Worm (Caenorhabditis elegans) whole organism, L4 larva: Measurements from ENCODE around the gene F07C3.16.
A peak's percentile ranks its signal among the peaks of the same experiment; 100 is the strongest.

ENCODE experiments used
- F10B5.3 ChIP-seq: sonication (generic microtip); optimal IDR thresholded peaks from 2 replicates; lab custom pipeline; 2016; ENCODE audit warnings: mild to moderate bottlenecking, missing genetic modification characterization, missing compliant biosample characterization
- F37D6.2 ChIP-seq: sonication (generic microtip); optimal IDR thresholded peaks from 2 replicates; lab custom pipeline; 2016; ENCODE audit warnings: mild to moderate bottlenecking, missing genetic modification characterization, missing compliant biosample characterization
- F49E8.2 ChIP-seq: sonication (generic microtip); optimal IDR thresholded peaks from 2 replicates; lab custom pipeline; 2016; ENCODE audit warnings: missing compliant biosample characterization, mild to moderate bottlenecking, missing genetic modification characterization, borderline replicate concordance
- T20F7.1 ChIP-seq: fragments of 200-800 bp; sonication (Bioruptor generic); optimal IDR thresholded peaks from 2 replicates; lab custom pipeline; 2018; ENCODE audit warnings: mild to moderate bottlenecking, missing genetic modification characterization, missing compliant biosample characterization
- Y48G9A.11 ChIP-seq: fragments of 200-800 bp; sonication (Bioruptor generic); IDR thresholded peaks from 2 replicates; pipeline ENCODE4 v1.3.6; 2022; ENCODE audit warnings: missing genetic modification reagents, missing genetic modification characterization, missing compliant biosample characterization
- Y5F2A.4 ChIP-seq: fragments of 200-800 bp; sonication (Bioruptor generic); optimal IDR thresholded peaks from 2 replicates; lab custom pipeline; 2018; ENCODE audit warnings: mild to moderate bottlenecking, missing genetic modification characterization, missing compliant biosample characterization
- ZK337.2 ChIP-seq: fragments of 200-800 bp; sonication (Bioruptor generic); IDR thresholded peaks from 2 replicates; pipeline ENCODE4 v1.3.6; 2022; ENCODE audit warnings: missing genetic modification reagents, missing genetic modification characterization, missing compliant biosample characterization
- ZK546.5 ChIP-seq, 2 experiments: sonication (generic microtip); optimal IDR thresholded peaks; 2 replicates each; lab custom pipeline; 2017; ENCODE audit warnings: missing biosample characterization in 2 of 2, missing genetic modification characterization in 2 of 2
- aha-1 ChIP-seq: fragments of 150-350 bp; peaks from one replicate; lab custom pipeline; 2014; ENCODE audit warnings: missing biosample characterization, missing genetic modification characterization
- arid-1 ChIP-seq: fragments of 200-800 bp; sonication (Bioruptor generic); conservative IDR thresholded peaks from 2 replicates; pipeline ENCODE4 v1.3.6; 2022; ENCODE audit warnings: missing genetic modification reagents, missing genetic modification characterization, missing compliant biosample characterization
- ceh-32 ChIP-seq: sonication (generic microtip); optimal IDR thresholded peaks from 2 replicates; lab custom pipeline; 2016; ENCODE audit warnings: mild to moderate bottlenecking, missing genetic modification characterization, missing compliant biosample characterization; ENCODE audit not compliant: poor library complexity
- ceh-82 ChIP-seq: sonication (generic microtip); optimal IDR thresholded peaks from 2 replicates; lab custom pipeline; 2017; ENCODE audit warnings: missing biosample characterization, missing genetic modification characterization
- ces-1 ChIP-seq: fragments of 150-350 bp; sonication (generic microtip); optimal IDR thresholded peaks from 4 replicates; lab custom pipeline; 2014; ENCODE audit warnings: missing biosample characterization, missing genetic modification reagents, missing genetic modification characterization
- ctbp-1 ChIP-seq: fragments of 200-800 bp; sonication (Bioruptor generic); IDR thresholded peaks from 2 replicates; pipeline ENCODE4 v1.3.6; 2022; ENCODE audit warnings: missing genetic modification reagents, missing genetic modification characterization, missing compliant biosample characterization
- daf-16 ChIP-seq, 3 experiments: sonication (generic microtip); optimal IDR thresholded peaks; 2 replicates each; lab custom pipeline; 2016 to 2017; ENCODE audit warnings: missing genetic modification characterization in 3 of 3, missing genetic modification reagents in 3 of 3, mild to moderate bottlenecking in 2 of 3, missing compliant biosample characterization in 2 of 3, missing biosample characterization in 1 of 3, moderate library complexity in 1 of 3
- daf-19 ChIP-seq: fragments of 200-800 bp; sonication (Bioruptor generic); conservative IDR thresholded peaks from 2 replicates; pipeline ENCODE4 v1.3.6; 2022; ENCODE audit warnings: missing genetic modification characterization, missing compliant biosample characterization
- dmd-6 ChIP-seq: fragments of 200-800 bp; sonication (Bioruptor generic); IDR thresholded peaks from 2 replicates; pipeline ENCODE4 v1.3.6; 2022; ENCODE audit warnings: missing genetic modification reagents, missing genetic modification characterization, missing compliant biosample characterization
- dpl-1 ChIP-seq: fragments of 150-350 bp; optimal IDR thresholded peaks from 2 replicates; lab custom pipeline; 2014; ENCODE audit warnings: missing biosample characterization, missing genetic modification reagents, missing genetic modification characterization
- dve-1 ChIP-seq: sonication (generic microtip); optimal IDR thresholded peaks from 2 replicates; lab custom pipeline; 2017; ENCODE audit warnings: antibody characterized with exemption, mild to moderate bottlenecking, missing genetic modification characterization, missing compliant biosample characterization; ENCODE audit not compliant: insufficient read depth
- egl-27 ChIP-seq: sonication (generic microtip); optimal IDR thresholded peaks from 3 replicates; lab custom pipeline; 2017; ENCODE audit warnings: missing biosample characterization, missing genetic modification reagents, missing genetic modification characterization
- egl-43 ChIP-seq: fragments of 200-800 bp; sonication (Bioruptor generic); IDR thresholded peaks from 2 replicates; pipeline ENCODE4 v1.3.6; 2022; ENCODE audit warnings: missing genetic modification reagents, missing genetic modification characterization, missing compliant biosample characterization
- fkh-10 ChIP-seq: fragments of 150-350 bp; optimal IDR thresholded peaks from 2 replicates; lab custom pipeline; 2014; ENCODE audit warnings: missing biosample characterization, missing genetic modification reagents, missing genetic modification characterization
- hmg-1.1 ChIP-seq: fragments of 200-800 bp; sonication (Bioruptor generic); IDR thresholded peaks from 2 replicates; pipeline ENCODE4 v1.3.6; 2022; ENCODE audit warnings: missing genetic modification reagents, missing genetic modification characterization, missing compliant biosample characterization
- lim-7 ChIP-seq: fragments of 200-800 bp; sonication (Bioruptor generic); IDR thresholded peaks from 2 replicates; pipeline ENCODE4 v1.3.6; 2022; ENCODE audit warnings: missing genetic modification characterization, missing compliant biosample characterization
- lin-13 ChIP-seq: fragments of 150-350 bp; optimal IDR thresholded peaks from 2 replicates; lab custom pipeline; 2014; ENCODE audit warnings: missing biosample characterization, missing genetic modification reagents, missing genetic modification characterization
- lin-39 ChIP-seq: fragments of 150-350 bp; optimal IDR thresholded peaks from 2 replicates; lab custom pipeline; 2014; ENCODE audit warnings: missing biosample characterization, missing genetic modification reagents, missing genetic modification characterization
- lir-3 ChIP-seq: sonication (generic microtip); optimal IDR thresholded peaks from 2 replicates; lab custom pipeline; 2016; ENCODE audit warnings: mild to moderate bottlenecking, missing genetic modification characterization, missing compliant biosample characterization
- lsy-2 ChIP-seq, 2 experiments: fragments of 150-350 bp in 1 of 2; sonication (generic microtip) in 1 of 2; optimal IDR thresholded peaks; 2 replicates each; lab custom pipeline; 2014 to 2017; ENCODE audit warnings: missing biosample characterization in 2 of 2, missing genetic modification characterization in 2 of 2
- madf-9 ChIP-seq: fragments of 200-800 bp; sonication (Bioruptor generic); conservative IDR thresholded peaks from 2 replicates; pipeline ENCODE4 v1.3.6; 2022; ENCODE audit warnings: missing genetic modification reagents, missing genetic modification characterization, missing compliant biosample characterization
- mdl-1 ChIP-seq, 2 experiments: fragments of 150-350 bp in 1 of 2; sonication (generic microtip) in 1 of 2; optimal IDR thresholded peaks; 2 replicates each; lab custom pipeline; 2014 to 2017; ENCODE audit warnings: missing biosample characterization in 2 of 2, missing genetic modification characterization in 2 of 2
- mes-2 ChIP-seq: sonication (generic microtip); optimal IDR thresholded peaks from 2 replicates; lab custom pipeline; 2016; ENCODE audit warnings: missing genotype, mild to moderate bottlenecking, missing genetic modification characterization, missing compliant biosample characterization; ENCODE audit not compliant: poor library complexity, severe bottlenecking
- mxl-2 ChIP-seq: fragments of 200-800 bp; sonication (Bioruptor generic); conservative IDR thresholded peaks from 2 replicates; pipeline ENCODE4 v1.3.6; 2022; ENCODE audit warnings: missing genetic modification reagents, missing genetic modification characterization, missing compliant biosample characterization
- mxl-3 ChIP-seq: fragments of 200-800 bp; sonication (Bioruptor generic); optimal IDR thresholded peaks from 2 replicates; lab custom pipeline; 2018; ENCODE audit warnings: mild to moderate bottlenecking, missing genetic modification characterization, missing compliant biosample characterization
- nhr-10 ChIP-seq: fragments of 150-350 bp; optimal IDR thresholded peaks from 2 replicates; lab custom pipeline; 2014; ENCODE audit warnings: missing biosample characterization, missing genetic modification characterization
- nhr-11 ChIP-seq: fragments of 150-350 bp; optimal IDR thresholded peaks from 2 replicates; lab custom pipeline; 2014; ENCODE audit warnings: missing biosample characterization, missing genetic modification characterization
- nhr-25 ChIP-seq: sonication (generic microtip); optimal IDR thresholded peaks from 2 replicates; lab custom pipeline; 2017; ENCODE audit warnings: missing genetic modification characterization, mild to moderate bottlenecking, missing compliant biosample characterization, antibody characterized with exemption, moderate library complexity, borderline replicate concordance; ENCODE audit not compliant: insufficient read depth
- nhr-41 ChIP-seq: fragments of 200-800 bp; sonication (Bioruptor generic); IDR thresholded peaks from 2 replicates; pipeline ENCODE4 v1.3.6; 2022; ENCODE audit warnings: missing genetic modification reagents, missing genetic modification characterization, missing compliant biosample characterization
- nhr-42 ChIP-seq: fragments of 200-800 bp; sonication (Bioruptor generic); IDR thresholded peaks from 2 replicates; pipeline ENCODE4 v1.3.6; 2022; ENCODE audit warnings: missing genetic modification characterization, missing compliant biosample characterization
- nhr-76 ChIP-seq: fragments of 150-350 bp; optimal IDR thresholded peaks from 2 replicates; lab custom pipeline; 2014; ENCODE audit warnings: missing biosample characterization, missing genetic modification characterization
- nhr-77 ChIP-seq: fragments of 150-350 bp; optimal IDR thresholded peaks from 2 replicates; lab custom pipeline; 2014; ENCODE audit warnings: missing biosample characterization, missing genetic modification characterization
- pqm-1 ChIP-seq: sonication (generic microtip); optimal IDR thresholded peaks from 2 replicates; lab custom pipeline; 2017; ENCODE audit warnings: missing biosample characterization, missing genetic modification characterization
- skn-1 ChIP-seq: fragments of 150-350 bp; optimal IDR thresholded peaks from 2 replicates; lab custom pipeline; 2014; ENCODE audit warnings: missing biosample characterization, missing genetic modification characterization
- tag-97 ChIP-seq: fragments of 200-800 bp; sonication (Bioruptor generic); IDR thresholded peaks from 2 replicates; pipeline ENCODE4 v1.3.6; 2022; ENCODE audit warnings: missing genetic modification characterization, missing compliant biosample characterization
- tra-1 ChIP-seq: fragments of 200-800 bp; sonication (Bioruptor generic); IDR thresholded peaks from 2 replicates; pipeline ENCODE4 v1.3.6; 2022; ENCODE audit warnings: missing genetic modification reagents, missing genetic modification characterization, missing compliant biosample characterization
- vab-7 ChIP-seq: fragments of 200-800 bp; sonication (Bioruptor generic); IDR thresholded peaks from 2 replicates; pipeline ENCODE4 v1.3.6; 2022; ENCODE audit warnings: missing genetic modification reagents, missing genetic modification characterization, missing compliant biosample characterization
- zfp-2 ChIP-seq: sonication (generic microtip); optimal IDR thresholded peaks from 2 replicates; lab custom pipeline; 2016; ENCODE audit warnings: mild to moderate bottlenecking, missing genetic modification characterization, missing compliant biosample characterization
- zip-2 ChIP-seq: fragments of 150-350 bp; optimal IDR thresholded peaks from 2 replicates; lab custom pipeline; 2014; ENCODE audit warnings: missing biosample characterization, missing genetic modification characterization

Gene F07C3.16

ce11 chrV:9219390-9219733 is 38.0 kb downstream of the F07C3.16 start:
- TF ChIP-seq Y5F2A.4 (no peak), ces-1 (GFP tag; lab: Kevin White, UChicago) (no peak), Y48G9A.11 (GFP tag; lab: Robert Waterston, UW) (no peak), nhr-41 (GFP tag; lab: Robert Waterston, UW) (no peak), hmg-1.1 (GFP tag; lab: Robert Waterston, UW) (0 out of 2 replicates have a peak, but pooled peaks have one; percentile 27), dmd-6 (GFP tag; lab: Robert Waterston, UW) (no peak), lin-13 (GFP tag; lab: Kevin White, UChicago) (no peak), lim-7 (GFP tag; lab: Robert Waterston, UW) (no peak), dpl-1 (GFP tag; lab: Kevin White, UChicago) (no peak), aha-1 (peak; percentile 75)
- TF ChIP-seq, all 104 proteins: peak for 2

- TF ChIP-seq mdl-1 (tag; optimal IDR thresholded peaks at IDR 0.05; lab: Kevin White, UChicago) (no peak), vab-7 (no peak), nhr-42 (GFP tag; lab: Robert Waterston, UW) (no peak), lsy-2 (tag; optimal IDR thresholded peaks at IDR 0.05; lab: Kevin White, UChicago) (peak in 1 of 2 experiments; percentile 4), ZK546.5 (tag; optimal IDR thresholded peaks at IDR 0.05; lab: Kevin White, UChicago) (no peak), ctbp-1 (GFP tag; lab: Robert Waterston, UW) (peak; percentile 48; the same call in 1 of the 2 replicates), daf-16 (GFP tag; optimal IDR thresholded peaks at IDR 0.05; lab: Kevin White, UChicago) (no peak), daf-16 (tag; optimal IDR thresholded peaks at IDR 0.05; lab: Kevin White, UChicago) (peak; percentile 88), mxl-3 (GFP tag; lab: Kevin White, UChicago) (no peak), nhr-77 (tag; lab: Kevin White, UChicago) (no peak), tra-1 (GFP tag; lab: Robert Waterston, UW) (0 out of 2 replicates have a peak, but pooled peaks have one; percentile 40), mxl-2 (GFP tag; lab: Robert Waterston, UW) (no peak), egl-43 (no peak), ceh-32 (tag; lab: Kevin White, UChicago) (no peak), tag-97 (GFP tag; lab: Robert Waterston, UW) (no peak), F37D6.2 (tag; lab: Kevin White, UChicago) (peak; percentile 4), egl-27 (tag; lab: Kevin White, UChicago) (no peak), F10B5.3 (no peak), ceh-82 (tag; lab: Kevin White, UChicago) (no peak), dve-1 (tag; lab: Kevin White, UChicago) (peak; percentile 26), T20F7.1 (GFP tag; lab: Kevin White, UChicago) (no peak), pqm-1 (peak; percentile 56), fkh-10 (peak; percentile 10), nhr-76 (tag; lab: Kevin White, UChicago) (no peak), lin-39 (peak; percentile 36), aha-1 (no peak), nhr-10 (tag; lab: Kevin White, UChicago) (no peak), zip-2 (tag; lab: Kevin White, UChicago) (no peak), ZK337.2 (no peak), mes-2 (peak; percentile 25), daf-19 (GFP tag; lab: Robert Waterston, UW) (no peak), F49E8.2 (no peak), nhr-25 (no peak), skn-1 (no peak), madf-9 (GFP tag; lab: Robert Waterston, UW) (no peak), ces-1 (GFP tag; lab: Kevin White, UChicago) (no peak), arid-1 (GFP tag; lab: Robert Waterston, UW) (no peak), lir-3 (tag; lab: Kevin White, UChicago) (no peak), zfp-2 (tag; lab: Kevin White, UChicago) (no peak), nhr-11 (tag; lab: Kevin White, UChicago) (no peak), dmd-6 (GFP tag; lab: Robert Waterston, UW) (peak; percentile 41; the same call in 1 of the 2 replicates)
Observed at ce11 chrV:9218655-9219389, 38.5 kb downstream of the F07C3.16 start.
